Fruit fly (Drosophila melanogaster): ENCODE results near the gene CG5111.

CG5111 gene

DNA sequence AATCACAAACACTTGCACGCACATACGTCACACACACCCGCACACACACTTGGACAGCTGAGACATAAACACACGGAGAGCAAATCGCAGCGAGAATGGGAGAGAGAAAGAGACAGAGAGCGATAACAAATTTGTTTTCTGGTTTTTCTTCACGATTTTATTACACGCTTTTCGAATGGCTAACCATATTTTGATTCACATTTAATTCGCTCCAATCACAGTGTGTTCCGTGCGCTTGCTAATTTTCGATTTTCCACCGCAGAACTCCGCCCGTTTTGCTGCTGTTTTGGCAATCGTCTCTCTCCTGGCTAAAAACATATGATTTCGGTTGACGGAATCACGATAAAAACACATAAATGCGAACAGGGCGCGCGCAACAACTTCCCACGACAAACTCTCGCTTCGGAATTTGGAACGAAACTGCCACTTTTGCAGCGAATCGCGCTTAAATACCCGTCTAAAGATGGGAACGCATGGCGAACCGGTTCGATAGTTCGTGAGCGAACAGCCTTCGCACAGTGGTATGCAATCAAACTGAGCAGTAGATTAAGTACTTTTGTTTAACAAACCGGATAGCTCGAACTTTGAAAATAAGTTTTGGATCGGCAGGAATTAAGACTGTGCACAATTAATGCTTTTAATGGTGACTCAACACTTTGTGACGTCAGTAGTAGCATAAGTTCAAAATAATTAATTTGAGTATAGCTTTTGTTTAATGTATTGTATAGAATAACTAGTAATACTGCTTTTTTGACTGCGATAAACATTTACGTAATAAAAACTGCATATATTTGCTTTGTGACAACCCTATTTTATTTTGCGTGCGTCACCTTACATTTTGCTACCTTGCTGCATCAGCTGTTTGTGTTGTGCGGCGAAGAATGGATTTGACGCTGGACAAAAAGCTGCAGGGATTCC lies 33.2 kb upstream of the CG5111 start, which contains the start of the genes Fur1 and Vps33B (continued):
- TF ChIP-seq CG5245 (GFP tag; optimal IDR thresholded peaks at IDR 0.05) = peak; percentile 95
- TF ChIP-seq HLH4C (GFP tag; IDR thresholded peaks at IDR 0.05; ENCODE audit: partially characterized antibody) = peak; percentile 79
- peak; percentile 98 for TF ChIP-seq Bteb2 (GFP tag; optimal IDR thresholded peaks at IDR 0.05)
- peak; percentile 91 for TF ChIP-seq Myb (GFP tag; optimal IDR thresholded peaks at IDR 0.05)
- peak; percentile 94 for TF ChIP-seq tap (tag; optimal IDR thresholded peaks at IDR 0.05)
- TF ChIP-seq CG17186 (GFP tag; optimal IDR thresholded peaks at IDR 0.05) = peak; percentile 93
- peak; percentile 97 for TF ChIP-seq Ssrp (tag; optimal IDR thresholded peaks at IDR 0.05)
- TF ChIP-seq CG7786 (GFP tag; optimal IDR thresholded peaks at IDR 0.05) = peak; percentile 98
- no peak for TF ChIP-seq zf30C (GFP tag; optimal IDR thresholded peaks at IDR 0.05)
- TF ChIP-seq Hmr (GFP tag; optimal IDR thresholded peaks at IDR 0.05) = peak; percentile 97
- peak; percentile 97 for TF ChIP-seq CG8924 (tag; optimal IDR thresholded peaks at IDR 0.05)
- peak; percentile 96 for TF ChIP-seq CG18764 (GFP tag; optimal IDR thresholded peaks at IDR 0.05)
- peak; percentile 98 for TF ChIP-seq nmo (GFP tag; optimal IDR thresholded peaks at IDR 0.05)
- peak; percentile 95 for TF ChIP-seq Rfx (GFP tag; IDR thresholded peaks at IDR 0.05)
- peak; percentile 78 for TF ChIP-seq CG43689 (GFP tag; IDR thresholded peaks at IDR 0.05)
- peak; percentile 94 for TF ChIP-seq CG9437 (GFP tag; optimal IDR thresholded peaks at IDR 0.05)
- peak; percentile 86 for TF ChIP-seq run (tag; optimal IDR thresholded peaks at IDR 0.05)
- TF ChIP-seq BtbVII (GFP tag; optimal IDR thresholded peaks at IDR 0.05) = peak; percentile 96
- peak; percentile 95 for TF ChIP-seq dysf (GFP tag; IDR thresholded peaks at IDR 0.05)
- no peak for TF ChIP-seq CG7745 (tag; optimal IDR thresholded peaks at IDR 0.05)
- peak; percentile 32 for TF ChIP-seq Dp (GFP tag; optimal IDR thresholded peaks at IDR 0.05)
- peak; percentile 96 for TF ChIP-seq ERR (GFP tag; optimal IDR thresholded peaks at IDR 0.05)
- peak; percentile 86 for TF ChIP-seq Nf-YA (GFP tag; IDR thresholded peaks at IDR 0.05)
- TF ChIP-seq CG8359 (GFP tag; optimal IDR thresholded peaks at IDR 0.05; ENCODE audit: borderline replicate concordance) = peak; percentile 89
- peak; percentile 84 for TF ChIP-seq CG4707 (GFP tag; optimal IDR thresholded peaks at IDR 0.05)
- TF ChIP-seq kah (GFP tag; optimal IDR thresholded peaks at IDR 0.05) = peak; percentile 84
- TF ChIP-seq CG1024 (GFP tag; IDR thresholded peaks at IDR 0.05) = peak; percentile 81
- peak; percentile 92 for TF ChIP-seq CG17385 (GFP tag; optimal IDR thresholded peaks at IDR 0.05)
- TF ChIP-seq disco-r (GFP tag; optimal IDR thresholded peaks at IDR 0.05) = peak; percentile 94
- TF ChIP-seq CTCF (GFP tag; optimal IDR thresholded peaks at IDR 0.05) = peak; percentile 64
- TF ChIP-seq emc (GFP tag; optimal IDR thresholded peaks at IDR 0.05) = peak; percentile 96
- TF ChIP-seq CG9609 (GFP tag; optimal IDR thresholded peaks at IDR 0.05) = peak; percentile 98
- TF ChIP-seq CG14860 (GFP tag; IDR thresholded peaks at IDR 0.05; ENCODE audit: partially characterized antibody) = peak; percentile 73
- peak; percentile 90 for TF ChIP-seq BEAF-32 (GFP tag; optimal IDR thresholded peaks at IDR 0.05)
- TF ChIP-seq Mad (GFP tag; optimal IDR thresholded peaks at IDR 0.05) = peak; percentile 98
- peak; percentile 98 for TF ChIP-seq Dad (GFP tag; optimal IDR thresholded peaks at IDR 0.05)
- peak; percentile 27 for TF ChIP-seq CG15479 (GFP tag; optimal IDR thresholded peaks at IDR 0.05)
- peak; percentile 69 for TF ChIP-seq tna (GFP tag; IDR thresholded peaks at IDR 0.05; ENCODE audit: partially characterized antibody)
- TF ChIP-seq H15 (GFP tag; IDR thresholded peaks at IDR 0.05) = peak; percentile 92
- TF ChIP-seq Asciz (GFP tag; optimal IDR thresholded peaks at IDR 0.05) = peak; percentile 90
- peak; percentile 92 for TF ChIP-seq CG17568 (GFP tag; optimal IDR thresholded peaks at IDR 0.05)
- TF ChIP-seq CG1792 (GFP tag; optimal IDR thresholded peaks at IDR 0.05) = peak; percentile 96
- TF ChIP-seq jumu (GFP tag; optimal IDR thresholded peaks at IDR 0.05) = peak; percentile 99
- peak; percentile 96 for TF ChIP-seq trh (GFP tag; optimal IDR thresholded peaks at IDR 0.05)
- peak; percentile 99 for TF ChIP-seq CG17361 (GFP tag; IDR thresholded peaks at IDR 0.05)
- peak; percentile 69 for TF ChIP-seq HLHmδ (GFP tag; optimal IDR thresholded peaks at IDR 0.05)
- no peak for TF ChIP-seq Dref (GFP tag; IDR thresholded peaks at IDR 0.05)
- peak; percentile 85 for TF ChIP-seq sima (GFP tag; optimal IDR thresholded peaks at IDR 0.05)
- TF ChIP-seq E2f2 (GFP tag; IDR thresholded peaks at IDR 0.05) = peak; percentile 81

All from whole organism, embryonic.